Worm (Caenorhabditis elegans) whole organism, young adult: ENCODE measurements around the gene umps-1.

Experiments used
- bed-2 ChIP-seq: fragments of 200-800 bp; sonication (Bioruptor generic); IDR thresholded peaks from 2 replicates; pipeline ENCODE4 v1.3.6; 2022; ENCODE audit warnings: missing genetic modification reagents, missing genetic modification characterization, missing compliant biosample characterization
- lin-54 ChIP-seq: fragments of 200-800 bp; sonication (Bioruptor generic); optimal IDR thresholded peaks from 2 replicates; lab custom pipeline; 2018; ENCODE audit warnings: mild to moderate bottlenecking, missing genetic modification characterization, missing compliant biosample characterization
- madf-6 ChIP-seq: fragments of 200-800 bp; sonication (Bioruptor generic); IDR thresholded peaks from 2 replicates; pipeline ENCODE4 v1.3.6; 2022; ENCODE audit warnings: missing genetic modification reagents, missing genetic modification characterization, missing compliant biosample characterization
- mel-28 ChIP-seq: sonication (generic microtip); optimal IDR thresholded peaks from 2 replicates; lab custom pipeline; 2016; ENCODE audit warnings: borderline replicate concordance, mild to moderate bottlenecking, missing genetic modification characterization, missing compliant biosample characterization
- snpc-1.1 ChIP-seq: sonication (generic microtip); optimal IDR thresholded peaks from 2 replicates; lab custom pipeline; 2017; ENCODE audit warnings: missing genetic modification characterization, mild to moderate bottlenecking, missing compliant biosample characterization, antibody characterized with exemption, moderate library complexity, missing genotype, missing genetic modification reagents; ENCODE audit not compliant: insufficient read depth
- snpc-1.3 ChIP-seq: sonication (generic microtip); optimal IDR thresholded peaks from 2 replicates; lab custom pipeline; 2017; ENCODE audit warnings: missing genetic modification characterization, mild to moderate bottlenecking, missing compliant biosample characterization, antibody characterized with exemption, moderate library complexity, missing genotype, missing genetic modification reagents; ENCODE audit not compliant: insufficient read depth
- snpc-3.4 ChIP-seq: sonication (generic microtip); optimal IDR thresholded peaks from 2 replicates; lab custom pipeline; 2017; ENCODE audit warnings: missing genetic modification characterization, mild to moderate bottlenecking, missing compliant biosample characterization, antibody characterized with exemption, moderate library complexity, missing genotype, missing genetic modification reagents
- zim-3 ChIP-seq: sonication (generic microtip); optimal IDR thresholded peaks from 2 replicates; lab custom pipeline; 2017; ENCODE audit warnings: mild to moderate bottlenecking, missing genetic modification characterization, moderate library complexity, missing compliant biosample characterization
- ztf-18 ChIP-seq: sonication (generic microtip); optimal IDR thresholded peaks from 2 replicates; lab custom pipeline; 2016; ENCODE audit warnings: missing genotype, mild to moderate bottlenecking, missing genetic modification characterization, missing compliant biosample characterization
- ztf-28 ChIP-seq: fragments of 200-800 bp; sonication (Bioruptor generic); IDR thresholded peaks from 2 replicates; pipeline ENCODE4 v1.3.6; 2022; ENCODE audit warnings: missing genetic modification reagents, missing genetic modification characterization, missing compliant biosample characterization

DNA sequence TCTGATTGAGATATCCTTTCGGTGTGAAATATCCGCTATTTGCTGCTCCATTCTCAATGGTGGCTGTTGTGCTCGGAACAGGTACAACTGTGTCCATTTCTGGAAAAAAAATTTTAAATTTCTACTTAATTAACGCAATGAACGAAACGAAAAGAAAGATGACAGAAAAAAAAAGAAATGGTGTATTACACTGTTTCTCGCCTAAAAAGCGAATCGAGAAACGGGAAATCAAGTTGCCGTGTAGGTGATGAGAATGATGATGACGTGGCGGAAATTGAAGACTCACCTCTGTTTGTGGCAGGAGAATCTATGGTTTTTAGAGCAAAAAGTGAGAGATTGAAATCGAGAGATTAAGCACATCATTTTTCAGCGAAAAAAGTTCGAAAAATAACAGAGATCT is 29.0 kb upstream of the umps-1 start, which contains the start of gene C38H2.3:
- no peak for TF ChIP-seq mel-28 (tag; lab: Kevin White, UChicago)
- no peak for TF ChIP-seq ztf-18
- no peak for TF ChIP-seq snpc-3.4 (tag; lab: Kevin White, UChicago)
- TF ChIP-seq madf-6, result no peak
- no peak for TF ChIP-seq snpc-1.1 (tag; lab: Kevin White, UChicago)
- TF ChIP-seq bed-2 (GFP tag; lab: Robert Waterston, UW), result no peak
- TF ChIP-seq zim-3 (tag; lab: Kevin White, UChicago), result no peak
- no peak for TF ChIP-seq ztf-28 (GFP tag; lab: Robert Waterston, UW)
- TF ChIP-seq lin-54 (GFP tag; lab: Kevin White, UChicago), result no peak
- TF ChIP-seq snpc-1.3, result no peak
